Worm (Caenorhabditis elegans): ENCODE measurements around the gene C47E8.9.

- TF ChIP-seq alr-1 (tag; optimal IDR thresholded peaks at IDR 0.05; ENCODE audit: borderline replicate concordance) (no peak), nhr-47 (tag; optimal IDR thresholded peaks at IDR 0.05) (no peak), lin-35 (GFP tag; optimal IDR thresholded peaks at IDR 0.05) (no peak), zip-4 (GFP tag; optimal IDR thresholded peaks at IDR 0.05) (no peak), unc-86 (tag; optimal IDR thresholded peaks at IDR 0.05) (no peak), aha-1 (tag; optimal IDR thresholded peaks at IDR 0.05) (no peak), fos-1 (tag; optimal IDR thresholded peaks at IDR 0.05) (no peak), dpl-1 (GFP tag; optimal IDR thresholded peaks at IDR 0.05) (no peak)
These were observed 45.4 kb upstream of the C47E8.9 start for ce11 chrV:14617711-14618110.

Measured in whole organism, L1 larva.